Fruit fly (Drosophila melanogaster) whole organism, prepupa: ENCODE measurements around the gene dac.
A peak's percentile ranks its signal among the peaks of the same experiment; 100 is the strongest.

Experiments
- Blimp-1 ChIP-seq: fragments of 200-800 bp; sonication (Bioruptor generic); optimal IDR thresholded peaks from 3 replicates; lab custom pipeline; 2017; ENCODE audit warnings: missing biosample characterization, missing genetic modification characterization, mild to moderate bottlenecking, moderate library complexity, missing genetic modification reagents
- CG10669 ChIP-seq: fragments of 200-800 bp; sonication (Bioruptor generic); optimal IDR thresholded peaks from 3 replicates; lab custom pipeline; 2018; ENCODE audit warnings: missing biosample characterization, mild to moderate bottlenecking, missing genetic modification characterization, moderate library complexity
- CG11762 ChIP-seq: fragments of 200-800 bp; sonication (Bioruptor generic); optimal IDR thresholded peaks from 3 replicates; lab custom pipeline; 2016; ENCODE audit warnings: missing biosample characterization, missing genetic modification characterization; ENCODE audit not compliant: insufficient read depth
- CG11902 ChIP-seq: fragments of 200-800 bp; sonication (Bioruptor generic); optimal IDR thresholded peaks from 3 replicates; lab custom pipeline; 2016; ENCODE audit warnings: missing biosample characterization, missing genetic modification characterization
- CG15336 ChIP-seq: fragments of 200-800 bp; sonication (Bioruptor generic); IDR thresholded peaks from 2 replicates; pipeline ENCODE4 v1.3.6; 2022; ENCODE audit warnings: missing biosample characterization, missing genetic modification characterization
- CG1621 ChIP-seq: fragments of 200-800 bp; sonication (Bioruptor generic); optimal IDR thresholded peaks from 3 replicates; lab custom pipeline; 2018; ENCODE audit warnings: missing biosample characterization, mild to moderate bottlenecking, missing genetic modification characterization
- CG16779 ChIP-seq: fragments of 200-800 bp; sonication (Bioruptor generic); optimal IDR thresholded peaks from 3 replicates; lab custom pipeline; 2017; ENCODE audit warnings: missing biosample characterization, mild to moderate bottlenecking, missing genetic modification characterization
- CG31627 ChIP-seq: fragments of 200-800 bp; sonication (Bioruptor generic); optimal IDR thresholded peaks from 3 replicates; lab custom pipeline; 2016; ENCODE audit warnings: missing biosample characterization, missing genetic modification characterization
- CG32006 ChIP-seq: fragments of 200-800 bp; sonication (Bioruptor generic); optimal IDR thresholded peaks from 3 replicates; lab custom pipeline; 2017; ENCODE audit warnings: missing biosample characterization, mild to moderate bottlenecking, missing genetic modification characterization
- CG3919 ChIP-seq: fragments of 200-800 bp; sonication (Bioruptor generic); optimal IDR thresholded peaks from 3 replicates; lab custom pipeline; 2016; ENCODE audit warnings: missing biosample characterization, missing genetic modification characterization
- CG4318 ChIP-seq: fragments of 200-800 bp; sonication (Bioruptor generic); optimal IDR thresholded peaks from 3 replicates; lab custom pipeline; 2017; ENCODE audit warnings: missing biosample characterization, mild to moderate bottlenecking, missing genetic modification characterization
- CG6792 ChIP-seq: fragments of 200-800 bp; sonication (Bioruptor generic); optimal IDR thresholded peaks from 3 replicates; lab custom pipeline; 2016; ENCODE audit warnings: missing biosample characterization, missing genetic modification characterization
- CG6854 ChIP-seq: fragments of 200-800 bp; sonication (Bioruptor generic); optimal IDR thresholded peaks from 2 replicates; lab custom pipeline; 2017; ENCODE audit warnings: missing biosample characterization, mild to moderate bottlenecking, missing genetic modification characterization
- CG7368 ChIP-seq: fragments of 200-800 bp; sonication (Bioruptor generic); optimal IDR thresholded peaks from 3 replicates; lab custom pipeline; 2016; ENCODE audit warnings: missing biosample characterization, missing genetic modification characterization
- CG8119 ChIP-seq: fragments of 200-800 bp; sonication (Bioruptor generic); IDR thresholded peaks from 3 replicates; pipeline ENCODE4 v1.3.6; 2022; ENCODE audit warnings: missing biosample characterization, missing genetic modification characterization
- CG8319 ChIP-seq: fragments of 200-800 bp; sonication (Bioruptor generic); optimal IDR thresholded peaks from 3 replicates; lab custom pipeline; 2016; ENCODE audit warnings: missing biosample characterization, missing genetic modification characterization
- CG9139 ChIP-seq: fragments of 200-800 bp; sonication (Bioruptor generic); optimal IDR thresholded peaks from 3 replicates; lab custom pipeline; 2017; ENCODE audit warnings: missing biosample characterization, mild to moderate bottlenecking, missing genetic modification characterization
- Eip78C ChIP-seq: fragments of 200-800 bp; sonication (Bioruptor generic); peaks from one replicate; lab custom pipeline; 2016; ENCODE audit warnings: missing biosample characterization, missing genetic modification characterization
- Eip93F ChIP-seq: fragments of 200-800 bp; sonication (Bioruptor generic); optimal IDR thresholded peaks from 2 replicates; lab custom pipeline; 2016; ENCODE audit warnings: missing biosample characterization, mild to moderate bottlenecking, missing genetic modification characterization
- Ets21C ChIP-seq: fragments of 200-800 bp; sonication (Bioruptor generic); optimal IDR thresholded peaks from 3 replicates; lab custom pipeline; 2016; ENCODE audit warnings: missing biosample characterization, missing genetic modification characterization
- Gug ChIP-seq: fragments of 200-800 bp; sonication (Bioruptor generic); IDR thresholded peaks from 2 replicates; pipeline ENCODE4 v1.3.6; 2022; ENCODE audit warnings: missing biosample characterization, missing genetic modification characterization
- Hr38 ChIP-seq: sonication (Bioruptor generic); optimal IDR thresholded peaks from 2 replicates; lab custom pipeline; 2016; ENCODE audit warnings: missing biosample characterization, missing genetic modification characterization
- Hr39 ChIP-seq: fragments of 200-800 bp; sonication (Bioruptor generic); optimal IDR thresholded peaks from 2 replicates; lab custom pipeline; 2016; ENCODE audit warnings: missing biosample characterization, missing genetic modification characterization
- Hr4 ChIP-seq: fragments of 200-800 bp; sonication (Bioruptor generic); optimal IDR thresholded peaks from 3 replicates; lab custom pipeline; 2016; ENCODE audit warnings: missing biosample characterization, missing genetic modification characterization
- Met ChIP-seq: fragments of 200-800 bp; sonication (Bioruptor generic); optimal IDR thresholded peaks from 3 replicates; lab custom pipeline; 2016; ENCODE audit warnings: missing biosample characterization, missing genetic modification characterization
- OdsH ChIP-seq: fragments of 200-800 bp; sonication (Bioruptor generic); optimal IDR thresholded peaks from 3 replicates; lab custom pipeline; 2016; ENCODE audit warnings: missing biosample characterization, missing genetic modification characterization
- Smox ChIP-seq: fragments of 200-800 bp; sonication (Bioruptor generic); optimal IDR thresholded peaks from 3 replicates; lab custom pipeline; 2016; ENCODE audit warnings: missing biosample characterization, missing genetic modification characterization
- Sox14 ChIP-seq: fragments of 200-800 bp; sonication (Bioruptor generic); optimal IDR thresholded peaks from 3 replicates; lab custom pipeline; 2016; ENCODE audit warnings: missing biosample characterization, missing genetic modification characterization
- achi ChIP-seq: fragments of 200-800 bp; sonication (Bioruptor generic); optimal IDR thresholded peaks from 3 replicates; lab custom pipeline; 2016; ENCODE audit warnings: missing biosample characterization, missing genetic modification characterization
- acj6 ChIP-seq: fragments of 200-800 bp; sonication (Bioruptor generic); optimal IDR thresholded peaks from 3 replicates; lab custom pipeline; 2016; ENCODE audit warnings: missing biosample characterization, missing genetic modification characterization
- cyc ChIP-seq: fragments of 200-800 bp; sonication (Bioruptor generic); optimal IDR thresholded peaks from 3 replicates; lab custom pipeline; 2016; ENCODE audit warnings: missing biosample characterization, missing genetic modification characterization
- dac ChIP-seq: fragments of 200-800 bp; sonication (Bioruptor generic); optimal IDR thresholded peaks from 2 replicates; lab custom pipeline; 2017; ENCODE audit warnings: missing biosample characterization, mild to moderate bottlenecking, missing genetic modification characterization
- dsx ChIP-seq: fragments of 200-800 bp; optimal IDR thresholded peaks from 3 replicates; lab custom pipeline; 2019; ENCODE audit warnings: missing biosample characterization, mild to moderate bottlenecking, missing genetic modification characterization, moderate library complexity; ENCODE audit not compliant: poor library complexity, severe bottlenecking
- eg ChIP-seq: fragments of 200-800 bp; sonication (Bioruptor generic); IDR thresholded peaks from 3 replicates; pipeline ENCODE4 v1.3.6; 2022; ENCODE audit warnings: missing biosample characterization, missing genetic modification characterization
- esn ChIP-seq: fragments of 200-800 bp; sonication (Bioruptor generic); optimal IDR thresholded peaks from 2 replicates; lab custom pipeline; 2016; ENCODE audit warnings: missing biosample characterization, mild to moderate bottlenecking, missing genetic modification characterization, moderate library complexity
- fd85E ChIP-seq: fragments of 200-800 bp; sonication (Bioruptor generic); optimal IDR thresholded peaks from 3 replicates; lab custom pipeline; 2016; ENCODE audit warnings: missing biosample characterization, missing genetic modification characterization
- fkh ChIP-seq: fragments of 200-800 bp; sonication (Bioruptor generic); optimal IDR thresholded peaks from 3 replicates; lab custom pipeline; 2017; ENCODE audit warnings: missing biosample characterization, mild to moderate bottlenecking, missing genetic modification characterization, moderate library complexity
- lz ChIP-seq: fragments of 200-800 bp; sonication (Bioruptor generic); optimal IDR thresholded peaks from 3 replicates; lab custom pipeline; 2016; ENCODE audit warnings: missing biosample characterization, missing genetic modification characterization
- net ChIP-seq: fragments of 200-800 bp; sonication (Bioruptor generic); optimal IDR thresholded peaks from 3 replicates; lab custom pipeline; 2016; ENCODE audit warnings: missing biosample characterization, missing genetic modification characterization
- pdm3 ChIP-seq: fragments of 200-800 bp; sonication (Bioruptor generic); optimal IDR thresholded peaks from 3 replicates; lab custom pipeline; 2016; ENCODE audit warnings: missing biosample characterization, missing genetic modification characterization
- salr ChIP-seq, 2 experiments: fragments of 200-800 bp; sonication (Bioruptor generic); optimal IDR thresholded peaks; 3 replicates each; lab custom pipeline; 2016 to 2018; ENCODE audit warnings: missing biosample characterization in 2 of 2, missing genetic modification characterization in 2 of 2, mild to moderate bottlenecking in 1 of 2
- spab ChIP-seq: fragments of 200-800 bp; sonication (Bioruptor generic); optimal IDR thresholded peaks from 2 replicates; lab custom pipeline; 2017; ENCODE audit warnings: missing biosample characterization, mild to moderate bottlenecking, missing genetic modification characterization, missing genetic modification reagents
- ss ChIP-seq, 2 experiments: fragments of 200-800 bp; sonication (Bioruptor generic); optimal IDR thresholded peaks; 2 replicates in 1 of 2; 3 replicates in 1 of 2; lab custom pipeline; 2017 to 2018; ENCODE audit warnings: mild to moderate bottlenecking in 2 of 2, missing biosample characterization in 2 of 2, missing genetic modification characterization in 2 of 2, moderate library complexity in 1 of 2
- topi ChIP-seq: fragments of 200-800 bp; sonication (Bioruptor generic); optimal IDR thresholded peaks from 3 replicates; lab custom pipeline; 2016; ENCODE audit warnings: missing biosample characterization, missing genetic modification characterization

dac gene

dm6 chr2L:16521345-16522285 is 35.8 kb upstream of the dac start (continued):
- TF ChIP-seq fkh (GFP tag; lab: Kevin White, UChicago) (peak; percentile 100), Ets21C (GFP tag; lab: Kevin White, UChicago) (no peak), topi (GFP tag; lab: Kevin White, UChicago) (peak; percentile 1), salr (GFP tag; optimal IDR thresholded peaks at IDR 0.05; lab: Kevin White, UChicago) (peak; percentile 49 to 72), dsx (GFP tag; lab: Kevin White, UChicago) (peak; percentile 43), achi (peak; percentile 36), Hr38 (GFP tag; lab: Kevin White, UChicago) (no peak), CG8319 (GFP tag; lab: Kevin White, UChicago) (peak; percentile 29), cyc (GFP tag; lab: Kevin White, UChicago) (no peak), lz (GFP tag; lab: Kevin White, UChicago) (no peak), Blimp-1 (peak; percentile 17), CG16779 (tag; lab: Kevin White, UChicago) (peak; percentile 65), Smox (GFP tag; lab: Kevin White, UChicago) (no peak), CG31627 (GFP tag; lab: Kevin White, UChicago) (no peak), CG9139 (GFP tag; lab: Kevin White, UChicago) (peak; percentile 73), Hr39 (GFP tag; lab: Kevin White, UChicago) (no peak), ss (GFP tag; optimal IDR thresholded peaks at IDR 0.05; lab: Kevin White, UChicago) (peak; percentile 90 to 95), dac (GFP tag; lab: Kevin White, UChicago) (peak; percentile 43), CG11902 (GFP tag; lab: Kevin White, UChicago) (no peak), CG10669 (GFP tag; lab: Kevin White, UChicago) (peak; percentile 57), Hr4 (GFP tag; lab: Kevin White, UChicago) (peak; percentile 62), CG6792 (peak; percentile 48)

DNA sequence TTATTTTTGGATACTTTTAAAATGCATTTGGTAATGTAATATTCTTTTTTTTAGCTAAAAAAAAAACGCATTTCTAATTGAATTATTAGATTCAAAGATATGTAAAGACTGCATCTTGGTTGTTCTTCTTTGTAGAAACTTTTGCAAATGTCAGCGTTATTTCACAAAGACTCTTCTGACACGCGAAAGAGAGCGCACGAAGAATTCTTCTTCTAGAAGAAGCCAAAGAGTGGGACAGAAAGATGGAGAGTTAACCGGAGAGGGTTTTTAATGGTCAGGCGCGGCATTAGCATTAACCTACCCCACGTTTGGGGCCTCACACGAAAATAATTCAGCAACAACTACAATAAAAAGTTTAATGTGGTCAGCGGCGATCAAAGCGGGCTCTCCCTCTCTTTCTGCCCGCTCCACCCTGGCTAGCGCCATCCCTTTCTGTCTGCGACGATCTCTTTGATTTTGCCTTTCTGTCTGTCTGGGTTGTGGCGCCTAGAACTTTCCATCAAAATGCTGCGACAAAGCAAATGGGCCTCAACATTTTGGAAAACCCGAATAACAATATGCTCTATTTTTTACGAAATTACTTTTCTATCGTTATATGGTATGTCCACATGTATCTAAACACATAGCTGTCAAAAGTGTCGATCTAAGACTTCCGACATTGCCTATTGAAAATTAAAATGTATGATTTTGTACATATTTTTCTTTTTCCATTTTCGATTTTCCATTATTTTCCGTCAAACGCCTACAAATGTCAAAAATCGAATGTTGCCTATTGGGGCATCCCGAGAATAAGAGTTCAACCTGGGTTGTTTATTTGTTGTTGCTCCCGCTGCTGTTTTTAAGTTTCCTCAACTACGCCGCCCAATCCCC is 34.9 kb upstream of the dac start:
- no peak for TF ChIP-seq Hr38 (GFP tag; lab: Kevin White, UChicago)
- peak; percentile 23 for TF ChIP-seq Hr4 (GFP tag; lab: Kevin White, UChicago)
- TF ChIP-seq CG8119 = peak; percentile 11; the same call in 1 of the 3 replicates
- peak; percentile 9 for TF ChIP-seq CG32006 (GFP tag; lab: Kevin White, UChicago)
- no peak for TF ChIP-seq acj6
- no peak for TF ChIP-seq CG11762 (GFP tag; lab: Kevin White, UChicago)
- no peak for TF ChIP-seq CG16779 (tag; lab: Kevin White, UChicago)
- TF ChIP-seq net (GFP tag; lab: Kevin White, UChicago) = no peak
- TF ChIP-seq achi = no peak
- no peak for TF ChIP-seq Hr39 (GFP tag; lab: Kevin White, UChicago)
- TF ChIP-seq cyc (GFP tag; lab: Kevin White, UChicago) = no peak
- TF ChIP-seq pdm3 (GFP tag; lab: Kevin White, UChicago) = no peak
- no peak for TF ChIP-seq Blimp-1
- no peak for TF ChIP-seq Smox (GFP tag; lab: Kevin White, UChicago)
- TF ChIP-seq CG1621 (tag; lab: Kevin White, UChicago) = no peak
- TF ChIP-seq CG3919 (GFP tag; lab: Kevin White, UChicago) = no peak
- TF ChIP-seq Gug (GFP tag; lab: Robert Waterston, UW) = no peak
- no peak for TF ChIP-seq CG9139 (GFP tag; lab: Kevin White, UChicago)
- no peak for TF ChIP-seq CG6854
- no peak for TF ChIP-seq Eip93F (GFP tag; lab: Kevin White, UChicago)
- TF ChIP-seq dac (GFP tag; lab: Kevin White, UChicago) = no peak
- 0 out of 3 replicates have a peak, but pooled peaks have one; percentile 29 for TF ChIP-seq eg (GFP tag; lab: Robert Waterston, UW)
- TF ChIP-seq CG11902 (GFP tag; lab: Kevin White, UChicago) = no peak
- TF ChIP-seq fd85E (GFP tag; lab: Kevin White, UChicago) = no peak
- no peak for TF ChIP-seq spab (GFP tag; lab: Kevin White, UChicago)
- no peak for TF ChIP-seq OdsH (GFP tag; lab: Kevin White, UChicago)
- no peak for TF ChIP-seq CG4318 (GFP tag; lab: Kevin White, UChicago)
- TF ChIP-seq esn (GFP tag; lab: Kevin White, UChicago) = no peak
- TF ChIP-seq Sox14 = no peak
- TF ChIP-seq CG7368 (GFP tag; lab: Kevin White, UChicago) = no peak
- no peak for TF ChIP-seq Met (GFP tag; lab: Kevin White, UChicago)
- no peak for TF ChIP-seq CG15336 (GFP tag; lab: Robert Waterston, UW)
- peak in 1 of 2 experiments; percentile 14 for TF ChIP-seq salr (GFP tag; optimal IDR thresholded peaks at IDR 0.05; lab: Kevin White, UChicago)
- TF ChIP-seq Eip78C (GFP tag; lab: Kevin White, UChicago) = peak; percentile 66
